Worm (Caenorhabditis elegans) whole organism, L3 larva: ENCODE data around the gene nhr-38.

Experiments
- R02D3.7 ChIP-seq: fragments of 150-350 bp; optimal IDR thresholded peaks from 2 replicates; lab custom pipeline; 2014; ENCODE audit warnings: missing biosample characterization, missing genetic modification characterization
- ZK546.5 ChIP-seq: sonication (generic microtip); optimal IDR thresholded peaks from 2 replicates; lab custom pipeline; 2017; ENCODE audit warnings: missing biosample characterization, missing genetic modification characterization
- aly-2 ChIP-seq: fragments of 150-350 bp; optimal IDR thresholded peaks from 2 replicates; lab custom pipeline; 2014; ENCODE audit warnings: missing biosample characterization, missing genetic modification characterization
- ama-1 ChIP-seq: fragments of 150-350 bp; optimal IDR thresholded peaks from 2 replicates; lab custom pipeline; 2018
- ceh-16 ChIP-seq: sonication (generic microtip); optimal IDR thresholded peaks from 2 replicates; lab custom pipeline; 2017; ENCODE audit warnings: missing biosample characterization, missing genetic modification characterization
- ceh-28 ChIP-seq: fragments of 150-350 bp; optimal IDR thresholded peaks from 2 replicates; lab custom pipeline; 2014; ENCODE audit warnings: missing biosample characterization, missing genetic modification reagents, missing genetic modification characterization
- ceh-82 ChIP-seq: fragments of 150-350 bp; optimal IDR thresholded peaks from 2 replicates; lab custom pipeline; 2014; ENCODE audit warnings: missing biosample characterization, missing genetic modification characterization
- ceh-9 ChIP-seq: sonication (generic microtip); optimal IDR thresholded peaks from 2 replicates; lab custom pipeline; 2018; ENCODE audit warnings: missing biosample characterization, missing genetic modification characterization
- daf-12 ChIP-seq: fragments of 150-350 bp; optimal IDR thresholded peaks from 2 replicates; lab custom pipeline; 2014; ENCODE audit warnings: missing biosample characterization, missing genetic modification reagents, missing genetic modification characterization
- egl-27 ChIP-seq: sonication (generic microtip); optimal IDR thresholded peaks from 4 replicates; lab custom pipeline; 2017; ENCODE audit warnings: missing biosample characterization, missing genetic modification reagents, missing genetic modification characterization
- egl-5 ChIP-seq: fragments of 150-350 bp; optimal IDR thresholded peaks from 2 replicates; lab custom pipeline; 2017; ENCODE audit warnings: missing biosample characterization, missing genetic modification reagents, missing genetic modification characterization, inconsistent platforms
- elt-1 ChIP-seq: fragments of 150-350 bp; optimal IDR thresholded peaks from 2 replicates; lab custom pipeline; 2014; ENCODE audit warnings: missing biosample characterization, missing genetic modification characterization
- elt-2 ChIP-seq: sonication (generic microtip); optimal IDR thresholded peaks from 2 replicates; lab custom pipeline; 2016; ENCODE audit warnings: missing genetic modification reagents, mild to moderate bottlenecking, missing genetic modification characterization, missing compliant biosample characterization
- elt-3 ChIP-seq, 3 experiments: fragments of 150-350 bp in 1 of 3; sonication (generic microtip) in 2 of 3; optimal IDR thresholded peaks; 2 replicates in 2 of 3; 4 replicates in 1 of 3; lab custom pipeline; 2014 to 2017; ENCODE audit warnings: missing biosample characterization in 3 of 3, missing genetic modification characterization in 3 of 3
- eor-1 ChIP-seq, 2 experiments: fragments of 150-350 bp; optimal IDR thresholded peaks; 2 replicates each; lab custom pipeline; 2014 to 2018; ENCODE audit warnings: missing biosample characterization in 2 of 2, missing genetic modification characterization in 2 of 2
- fkh-10 ChIP-seq: sonication (generic microtip); optimal IDR thresholded peaks from 2 replicates; lab custom pipeline; 2017; ENCODE audit warnings: missing biosample characterization, missing genetic modification reagents, missing genetic modification characterization
- fkh-2 ChIP-seq: fragments of 150-350 bp; optimal IDR thresholded peaks from 2 replicates; lab custom pipeline; 2014; ENCODE audit warnings: missing biosample characterization, missing genetic modification reagents, missing genetic modification characterization
- fos-1 ChIP-seq: fragments of 150-350 bp; optimal IDR thresholded peaks from 2 replicates; lab custom pipeline; 2014; ENCODE audit warnings: missing biosample characterization, missing genetic modification characterization
- hmg-11 ChIP-seq: sonication (generic microtip); optimal IDR thresholded peaks from 2 replicates; lab custom pipeline; 2016; ENCODE audit warnings: missing genetic modification characterization, missing compliant biosample characterization
- jun-1 ChIP-seq: fragments of 150-350 bp; optimal IDR thresholded peaks from 2 replicates; lab custom pipeline; 2014; ENCODE audit warnings: missing biosample characterization, missing genetic modification reagents, missing genetic modification characterization
- lin-15B ChIP-seq: fragments of 150-350 bp; optimal IDR thresholded peaks from 2 replicates; lab custom pipeline; 2014; ENCODE audit warnings: missing biosample characterization, missing genetic modification characterization
- lin-39 ChIP-seq: fragments of 150-350 bp; optimal IDR thresholded peaks from 2 replicates; lab custom pipeline; 2018; ENCODE audit warnings: missing biosample characterization, missing genetic modification reagents, missing genetic modification characterization
- lsy-12 ChIP-seq: sonication (generic microtip); optimal IDR thresholded peaks from 2 replicates; lab custom pipeline; 2016; ENCODE audit warnings: mild to moderate bottlenecking, missing genetic modification characterization, missing compliant biosample characterization
- mdl-1 ChIP-seq: fragments of 150-350 bp; optimal IDR thresholded peaks from 2 replicates; lab custom pipeline; 2014; ENCODE audit warnings: missing biosample characterization, missing genetic modification characterization
- mml-1 ChIP-seq: fragments of 150-350 bp; sonication (generic microtip); optimal IDR thresholded peaks from 3 replicates; lab custom pipeline; 2014; ENCODE audit warnings: missing biosample characterization, missing genetic modification characterization
- nfya-1 ChIP-seq: sonication (generic microtip); optimal IDR thresholded peaks from 2 replicates; lab custom pipeline; 2017; ENCODE audit warnings: missing genetic modification characterization, mild to moderate bottlenecking, missing compliant biosample characterization, antibody characterized with exemption, moderate library complexity; ENCODE audit not compliant: insufficient read depth
- nhr-11 ChIP-seq: fragments of 150-350 bp; optimal IDR thresholded peaks from 2 replicates; lab custom pipeline; 2014; ENCODE audit warnings: missing biosample characterization, missing genetic modification characterization
- nhr-12 ChIP-seq: fragments of 150-350 bp; optimal IDR thresholded peaks from 2 replicates; lab custom pipeline; 2014; ENCODE audit warnings: missing biosample characterization, missing genetic modification characterization
- nhr-23 ChIP-seq: fragments of 150-350 bp; optimal IDR thresholded peaks from 2 replicates; lab custom pipeline; 2014; ENCODE audit warnings: missing biosample characterization, missing genetic modification reagents, missing genetic modification characterization
- nhr-237 ChIP-seq: fragments of 150-350 bp; optimal IDR thresholded peaks from 2 replicates; lab custom pipeline; 2014; ENCODE audit warnings: missing biosample characterization, missing genetic modification characterization
- nhr-25 ChIP-seq: sonication (generic microtip); optimal IDR thresholded peaks from 2 replicates; lab custom pipeline; 2017; ENCODE audit warnings: missing biosample characterization, missing genetic modification characterization
- nhr-28 ChIP-seq: fragments of 150-350 bp; optimal IDR thresholded peaks from 2 replicates; lab custom pipeline; 2014; ENCODE audit warnings: missing biosample characterization, missing genetic modification characterization
- nhr-43 ChIP-seq: sonication (generic microtip); optimal IDR thresholded peaks from 2 replicates; lab custom pipeline; 2016; ENCODE audit warnings: mild to moderate bottlenecking, missing genetic modification characterization, missing compliant biosample characterization; ENCODE audit not compliant: poor library complexity, severe bottlenecking
- nhr-67 ChIP-seq: fragments of 150-350 bp; optimal IDR thresholded peaks from 2 replicates; lab custom pipeline; 2014; ENCODE audit warnings: missing biosample characterization, missing genetic modification characterization
- nhr-76 ChIP-seq: fragments of 150-350 bp; sonication (generic microtip); optimal IDR thresholded peaks from 5 replicates; lab custom pipeline; 2014; ENCODE audit warnings: missing biosample characterization, missing genetic modification characterization
- nhr-77 ChIP-seq: fragments of 150-350 bp; optimal IDR thresholded peaks from 2 replicates; lab custom pipeline; 2014; ENCODE audit warnings: missing biosample characterization, missing genetic modification characterization
- pha-4 ChIP-seq: fragments of 150-350 bp; optimal IDR thresholded peaks from 2 replicates; lab custom pipeline; 2014; ENCODE audit warnings: missing biosample characterization, missing genetic modification reagents, missing genetic modification characterization
- pqm-1 ChIP-seq: fragments of 150-350 bp; optimal IDR thresholded peaks from 2 replicates; lab custom pipeline; 2017; ENCODE audit warnings: missing biosample characterization, missing genetic modification characterization, inconsistent platforms
- sea-2 ChIP-seq: fragments of 150-350 bp; sonication (generic microtip); optimal IDR thresholded peaks from 4 replicates; lab custom pipeline; 2014; ENCODE audit warnings: missing biosample characterization, missing genetic modification reagents, missing genetic modification characterization
- skn-1 ChIP-seq: fragments of 150-350 bp; optimal IDR thresholded peaks from 2 replicates; lab custom pipeline; 2014; ENCODE audit warnings: missing biosample characterization, missing genetic modification characterization
- snpc-4 ChIP-seq: fragments of 150-350 bp; optimal IDR thresholded peaks from 2 replicates; lab custom pipeline; 2014; ENCODE audit warnings: missing biosample characterization, missing genetic modification characterization
- tbx-2 ChIP-seq: sonication (generic microtip); optimal IDR thresholded peaks from 2 replicates; lab custom pipeline; 2016; ENCODE audit warnings: mild to moderate bottlenecking, missing genetic modification characterization, missing compliant biosample characterization
- unc-39 ChIP-seq: sonication (generic microtip); optimal IDR thresholded peaks from 4 replicates; lab custom pipeline; 2017; ENCODE audit warnings: missing biosample characterization, missing genetic modification characterization
- unc-62 ChIP-seq: fragments of 150-350 bp; sonication (generic microtip); optimal IDR thresholded peaks from 4 replicates; lab custom pipeline; 2014; ENCODE audit warnings: missing biosample characterization, missing genetic modification reagents, missing genetic modification characterization
- zag-1 ChIP-seq: fragments of 150-350 bp; optimal IDR thresholded peaks from 2 replicates; lab custom pipeline; 2014; ENCODE audit warnings: missing biosample characterization, missing genetic modification characterization
- ztf-11 ChIP-seq: fragments of 150-350 bp; optimal IDR thresholded peaks from 2 replicates; lab custom pipeline; 2014; ENCODE audit warnings: missing biosample characterization, missing genetic modification characterization
- ztf-4 ChIP-seq: fragments of 150-350 bp; optimal IDR thresholded peaks from 2 replicates; lab custom pipeline; 2014; ENCODE audit warnings: missing biosample characterization, missing genetic modification characterization

The nhr-38 gene

DNA sequence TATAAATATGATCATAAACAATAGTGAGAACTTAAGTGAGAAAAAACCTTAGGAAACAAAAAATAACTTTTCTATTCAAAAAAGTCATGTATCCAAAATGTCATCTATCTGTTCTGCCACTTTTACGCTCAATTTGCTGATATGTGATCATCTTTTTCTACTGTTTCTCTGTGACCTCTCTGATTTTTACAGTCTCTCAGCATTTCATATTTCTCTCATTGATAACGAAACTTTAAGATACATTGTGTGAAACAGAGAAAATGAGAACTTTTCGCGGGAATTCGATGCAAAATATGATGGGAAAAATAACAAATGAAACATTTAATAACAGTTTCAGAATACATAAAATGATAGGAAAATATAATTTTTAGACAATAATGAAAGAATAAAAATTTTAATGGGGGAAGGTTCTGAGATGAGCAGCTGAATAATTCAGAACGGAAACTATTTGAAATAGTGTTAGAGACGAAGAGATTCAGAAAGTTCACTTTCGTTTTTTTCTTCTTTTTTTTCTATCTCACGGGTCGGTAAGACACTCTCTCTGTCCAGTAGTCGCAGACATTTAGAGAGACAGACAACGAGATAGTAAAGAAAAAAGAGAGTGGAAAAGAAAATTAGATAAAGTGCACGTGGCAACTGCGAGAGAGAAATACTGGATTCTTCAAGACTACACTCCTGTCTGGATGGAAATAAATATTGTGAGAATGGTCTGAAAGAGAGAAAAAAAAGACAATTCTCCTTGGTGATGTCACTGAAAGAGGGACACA, 32.6 kb upstream of the nhr-38 start:
- TF ChIP-seq mml-1 (tag; lab: Kevin White, UChicago) (no peak), lin-15B (peak; percentile 7), eor-1 (tag; optimal IDR thresholded peaks at IDR 0.05; lab: Kevin White, UChicago) (no peak), tbx-2 (peak; percentile 33), nhr-76 (tag; lab: Kevin White, UChicago) (no peak), aly-2 (tag; lab: Kevin White, UChicago) (no peak), nhr-28 (tag; lab: Kevin White, UChicago) (no peak), nhr-77 (tag; lab: Kevin White, UChicago) (no peak), lin-39 (tag; lab: Kevin White, UChicago) (no peak), lsy-12 (no peak), elt-3 (tag; optimal IDR thresholded peaks at IDR 0.05; lab: Kevin White, UChicago) (peak in 1 of 3 experiments; percentile 70), mdl-1 (tag; lab: Kevin White, UChicago) (peak; percentile 96), fkh-10 (GFP tag; lab: Kevin White, UChicago) (peak; percentile 74), ceh-16 (tag; lab: Kevin White, UChicago) (no peak), ceh-82 (tag; lab: Kevin White, UChicago) (no peak), egl-27 (tag; lab: Kevin White, UChicago) (no peak), daf-12 (tag; lab: Kevin White, UChicago) (no peak), unc-62 (GFP tag; lab: Kevin White, UChicago) (no peak), ztf-11 (tag; lab: Kevin White, UChicago) (no peak), snpc-4 (tag; lab: Kevin White, UChicago) (no peak), nhr-12 (tag; lab: Kevin White, UChicago) (no peak), pha-4 (tag; lab: Kevin White, UChicago) (peak; percentile 83), nhr-67 (tag; lab: Kevin White, UChicago) (no peak), skn-1 (tag; lab: Kevin White, UChicago) (no peak), nfya-1 (tag; lab: Kevin White, UChicago) (peak; percentile 85), fkh-2 (no peak), nhr-25 (tag; lab: Kevin White, UChicago) (peak; percentile 32), nhr-237 (tag; lab: Kevin White, UChicago) (no peak), ama-1 (lab: Kevin White, UChicago) (no peak), ceh-28 (tag; lab: Kevin White, UChicago) (peak; percentile 48), hmg-11 (tag; lab: Kevin White, UChicago) (peak; percentile 60), jun-1 (tag; lab: Kevin White, UChicago) (peak; percentile 32), nhr-43 (tag; lab: Kevin White, UChicago) (peak; percentile 81), ZK546.5 (no peak), elt-2 (tag; lab: Kevin White, UChicago) (peak; percentile 70), ztf-4 (no peak), elt-1 (tag; lab: Kevin White, UChicago) (no peak), R02D3.7 (tag; lab: Kevin White, UChicago) (no peak), ceh-9 (tag; lab: Kevin White, UChicago) (no peak), nhr-23 (tag; lab: Kevin White, UChicago) (peak; percentile 79), unc-39 (no peak), fos-1 (tag; lab: Kevin White, UChicago) (no peak), nhr-11 (no peak), egl-5 (no peak), pqm-1 (peak; percentile 85), sea-2 (GFP tag; lab: Kevin White, UChicago) (no peak), zag-1 (tag; lab: Kevin White, UChicago) (no peak)
- TF ChIP-seq, all 47 proteins: peak for 15
